Worm (Caenorhabditis elegans) whole organism, early embryonic: ENCODE measurements around the gene C23G10.7.

ENCODE experiments used
- B0310.2 ChIP-seq: sonication (generic microtip); optimal IDR thresholded peaks from 2 replicates; lab custom pipeline; 2016; ENCODE audit warnings: mild to moderate bottlenecking, missing genetic modification characterization, missing compliant biosample characterization
- F13C5.2 ChIP-seq: sonication (generic microtip); optimal IDR thresholded peaks from 2 replicates; lab custom pipeline; 2017; ENCODE audit warnings: mild to moderate bottlenecking, missing genetic modification characterization, inconsistent platforms, missing compliant biosample characterization
- ceh-36 ChIP-seq: sonication (generic microtip); optimal IDR thresholded peaks from 2 replicates; lab custom pipeline; 2016; ENCODE audit warnings: missing genetic modification characterization, inconsistent platforms, missing compliant biosample characterization
- hnd-1 ChIP-seq: sonication (generic microtip); optimal IDR thresholded peaks from 2 replicates; lab custom pipeline; 2016; ENCODE audit warnings: missing genetic modification characterization, missing compliant biosample characterization

ce11 chrIII:6207046-6207445 is 8.8 kb upstream of the C23G10.7 start:
- TF ChIP-seq hnd-1 (tag; lab: Kevin White, UChicago): no peak
- no peak for TF ChIP-seq ceh-36 (tag; lab: Kevin White, UChicago)
- TF ChIP-seq B0310.2 (tag; lab: Kevin White, UChicago): no peak
- no peak for TF ChIP-seq F13C5.2
